Fruit fly (Drosophila melanogaster) Kc167 (cell line): ENCODE results near the gene CG10809.

Source experiments
- Myc ChIP-seq: fragments of >200 bp; optimal IDR thresholded peaks from 2 replicates; lab custom pipeline; 2017; ENCODE audit warnings: missing external identifiers
- Sin3A ChIP-seq: fragments of >200 bp; optimal IDR thresholded peaks from 2 replicates; lab custom pipeline; 2018; ENCODE audit warnings: missing external identifiers
- h ChIP-seq: fragments of >200 bp; optimal IDR thresholded peaks from 3 replicates; lab custom pipeline; 2018; ENCODE audit warnings: missing external identifiers
- insv ChIP-seq: fragments of >200 bp; optimal IDR thresholded peaks from 3 replicates; lab custom pipeline; 2018; ENCODE audit warnings: missing external identifiers
- psq ChIP-seq: fragments of >200 bp; optimal IDR thresholded peaks from 2 replicates; lab custom pipeline; 2017; ENCODE audit warnings: missing external identifiers
- ttk ChIP-seq: sonication (Bioruptor generic); optimal IDR thresholded peaks from 2 replicates; lab custom pipeline; 2017; ENCODE audit warnings: missing external identifiers

The CG10809 gene

dm6 chr3L:9847420-9847977 is 12.2 kb downstream of the CG10809 start:
- TF ChIP-seq Myc (lab: Kevin White, UChicago) (no peak), ttk (no peak)

DNA sequence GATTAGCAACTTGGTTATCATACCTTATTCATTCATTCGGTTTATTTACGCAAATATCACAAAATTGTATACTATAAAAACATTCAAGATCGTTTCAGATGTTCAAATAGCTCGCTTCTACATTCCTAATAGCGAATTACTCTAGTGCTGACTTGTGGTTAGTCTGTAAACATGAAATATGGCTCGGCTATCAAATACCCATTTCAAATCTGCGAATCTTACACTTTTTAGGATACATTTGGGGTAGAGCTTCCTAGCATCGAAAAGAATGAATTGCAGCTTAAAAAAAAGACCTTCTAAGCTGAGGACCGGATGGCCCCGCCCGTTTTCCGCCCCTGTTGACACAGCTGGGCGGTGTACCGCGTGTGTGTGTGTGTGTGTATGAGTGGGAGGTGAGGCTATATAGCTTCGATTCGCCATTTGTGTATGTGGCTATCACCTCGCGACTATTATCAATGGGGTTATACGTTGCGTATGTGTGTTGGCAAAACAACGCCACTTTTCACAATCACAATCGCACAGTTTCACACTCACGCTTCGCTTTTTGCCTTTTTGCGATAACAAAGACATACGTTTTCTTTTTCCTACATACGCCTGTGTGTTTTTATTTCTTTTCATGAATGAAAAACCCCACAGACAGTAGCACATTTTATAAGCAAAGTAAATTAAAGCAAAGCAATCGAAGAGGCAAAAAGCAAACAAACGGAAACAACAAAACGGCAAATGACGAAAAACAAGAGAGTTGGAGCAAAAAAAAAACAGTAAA is 12.9 kb downstream of the CG10809 start:
- TF ChIP-seq Sin3A (lab: Kevin White, UChicago) (no peak), ttk (no peak), insv (lab: Kevin White, UChicago) (no peak), Myc (lab: Kevin White, UChicago) (no peak), h (lab: Kevin White, UChicago) (no peak), psq (lab: Kevin White, UChicago) (no peak)

DNA sequence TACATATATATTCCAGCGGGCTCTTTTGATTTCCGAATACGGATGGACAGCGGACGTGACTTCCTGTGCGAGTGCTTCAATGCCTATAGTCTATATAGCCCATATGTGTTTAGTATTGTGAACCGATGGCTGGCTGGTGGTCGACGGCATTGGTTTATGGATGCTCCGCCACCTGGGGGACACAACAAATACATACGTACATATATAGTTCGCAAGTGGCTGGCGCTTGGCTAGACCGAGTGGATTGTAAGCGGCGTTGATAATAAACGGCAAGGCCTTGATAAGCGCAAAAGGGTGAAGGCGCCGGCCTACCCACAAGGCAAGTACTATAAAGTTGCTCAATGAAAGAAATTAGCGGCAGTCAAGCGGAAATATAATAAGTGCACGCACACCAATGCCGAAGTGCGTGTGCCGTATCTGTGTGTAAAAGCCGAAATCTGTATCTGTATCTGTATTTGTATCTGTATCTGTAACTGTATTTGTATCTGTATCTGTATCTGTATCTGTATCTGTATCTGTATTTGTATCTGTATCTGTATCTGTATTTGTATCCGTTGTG is 13.6 kb downstream of the CG10809 start:
- no peak for TF ChIP-seq ttk
- TF ChIP-seq h (lab: Kevin White, UChicago) = no peak
- TF ChIP-seq insv (lab: Kevin White, UChicago) = no peak
- no peak for TF ChIP-seq Sin3A (lab: Kevin White, UChicago)
- no peak for TF ChIP-seq psq (lab: Kevin White, UChicago)
- no peak for TF ChIP-seq Myc (lab: Kevin White, UChicago)

DNA sequence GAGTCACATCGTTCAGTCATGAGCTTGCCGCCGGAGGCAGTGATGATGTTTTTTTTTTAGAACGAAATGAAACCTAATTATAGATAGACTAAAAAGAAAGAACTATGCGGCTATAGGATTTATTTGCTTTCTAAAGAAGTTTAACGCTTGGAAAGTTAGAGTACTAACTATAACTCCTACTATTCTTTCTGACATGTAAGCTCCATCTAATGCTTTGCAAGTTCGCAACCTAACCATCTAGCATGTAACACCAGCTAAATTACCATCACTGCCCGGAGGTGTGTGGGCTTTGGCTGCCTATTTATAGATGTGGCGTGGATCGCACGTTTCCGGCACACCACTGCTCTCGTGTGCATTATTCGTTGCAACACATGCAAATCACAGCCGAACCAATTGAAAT is 17.6 kb downstream of the CG10809 start:
- no peak for TF ChIP-seq insv (lab: Kevin White, UChicago)
- TF ChIP-seq ttk = no peak
- TF ChIP-seq h (lab: Kevin White, UChicago) = no peak
- no peak for TF ChIP-seq psq (lab: Kevin White, UChicago)

DNA sequence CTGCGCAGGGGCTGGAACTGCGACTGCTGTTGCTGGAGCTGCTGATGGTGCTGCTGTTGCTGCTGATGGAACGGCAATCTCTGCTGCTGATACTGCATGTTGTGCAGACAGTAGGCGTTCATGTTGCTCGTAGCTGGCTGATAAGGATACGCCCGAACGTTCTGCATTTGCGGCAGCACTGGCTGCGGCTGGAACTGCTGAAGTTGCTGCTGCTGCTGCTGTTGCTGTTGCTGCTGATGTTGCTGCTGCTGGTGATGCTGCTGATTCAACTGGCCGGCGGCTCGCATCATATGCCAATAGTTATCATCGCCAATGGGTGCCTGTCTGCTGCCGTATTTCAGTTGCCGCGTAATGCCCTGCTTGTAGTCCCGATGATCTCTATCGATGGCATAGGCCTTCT is 19.0 kb downstream of the CG10809 start:
- no peak for TF ChIP-seq insv (lab: Kevin White, UChicago)
- TF ChIP-seq Myc (lab: Kevin White, UChicago) = no peak
- TF ChIP-seq ttk = no peak
- TF ChIP-seq psq (lab: Kevin White, UChicago) = no peak
- TF ChIP-seq h (lab: Kevin White, UChicago) = no peak
- no peak for TF ChIP-seq Sin3A (lab: Kevin White, UChicago)

dm6 chr3L:9838534-9838933 is 21.2 kb downstream of the CG10809 start, which contains the start of gene Cdk8:
Gene Cdk8 (minus strand): TSS chr3L:9838670.
- TF ChIP-seq ttk (no peak), Sin3A (lab: Kevin White, UChicago) (no peak)

DNA sequence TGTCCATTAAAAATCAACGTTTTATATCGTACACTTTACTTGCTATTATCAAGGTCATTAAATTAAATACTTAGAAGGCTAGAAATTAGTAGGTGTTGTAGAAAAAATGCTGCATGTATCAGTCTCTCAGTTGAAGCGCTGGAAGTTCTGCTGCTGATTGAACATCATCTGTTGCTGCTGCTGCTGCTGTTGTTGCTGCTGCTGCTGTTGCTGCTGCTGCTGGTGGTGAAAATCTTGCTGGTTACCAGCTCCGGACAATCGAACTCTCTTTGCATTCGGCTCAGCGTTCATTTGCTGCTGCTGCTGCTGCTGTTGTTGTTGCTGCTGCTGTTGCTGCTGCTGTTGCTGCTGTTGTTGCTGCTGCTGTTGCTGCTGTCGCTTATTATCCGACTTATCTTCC is 22.6 kb downstream of the CG10809 start:
- no peak for TF ChIP-seq ttk
- no peak for TF ChIP-seq psq (lab: Kevin White, UChicago)
- no peak for TF ChIP-seq Sin3A (lab: Kevin White, UChicago)
- no peak for TF ChIP-seq insv (lab: Kevin White, UChicago)
- no peak for TF ChIP-seq h (lab: Kevin White, UChicago)
- TF ChIP-seq Myc (lab: Kevin White, UChicago) = no peak

dm6 chr3L:9836524-9837047 is 23.1 kb downstream of the CG10809 start, which contains the start of gene I-2:
Gene I-2 (minus strand): TSS chr3L:9836805.
- TF ChIP-seq ttk = no peak
- no peak for TF ChIP-seq Myc (lab: Kevin White, UChicago)
- no peak for TF ChIP-seq insv (lab: Kevin White, UChicago)
- no peak for TF ChIP-seq h (lab: Kevin White, UChicago)
- TF ChIP-seq psq (lab: Kevin White, UChicago) = no peak
- no peak for TF ChIP-seq Sin3A (lab: Kevin White, UChicago)

DNA sequence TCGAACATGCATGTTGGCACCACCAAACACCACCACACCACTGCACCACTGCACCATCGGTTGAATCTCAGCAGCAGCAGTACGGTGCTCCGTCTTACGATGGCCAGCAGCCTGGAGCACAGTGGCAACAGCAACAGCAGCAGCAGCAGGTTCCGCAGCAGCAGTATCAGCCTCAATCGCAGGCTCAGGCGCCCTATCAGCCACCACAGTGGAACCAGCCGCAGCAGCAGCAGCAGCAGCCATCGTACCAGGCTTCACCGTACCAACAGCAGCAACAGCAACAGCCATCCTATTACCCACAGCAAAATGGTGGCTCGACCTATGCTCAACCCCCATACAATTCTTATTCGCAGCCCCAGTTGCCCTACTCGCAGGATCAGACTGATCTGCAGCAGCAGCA is 27.6 kb downstream of the CG10809 start:
- TF ChIP-seq psq (lab: Kevin White, UChicago) (no peak), Sin3A (lab: Kevin White, UChicago) (no peak), insv (lab: Kevin White, UChicago) (no peak)

dm6 chr3L:9829639-9830341 is 29.9 kb downstream of the CG10809 start:
- no peak for TF ChIP-seq Myc (lab: Kevin White, UChicago)
- TF ChIP-seq h (lab: Kevin White, UChicago) = no peak
- no peak for TF ChIP-seq ttk
- TF ChIP-seq psq (lab: Kevin White, UChicago) = no peak
- TF ChIP-seq Sin3A (lab: Kevin White, UChicago) = no peak

- TF ChIP-seq Myc (lab: Kevin White, UChicago) (no peak), insv (lab: Kevin White, UChicago) (no peak), h (lab: Kevin White, UChicago) (no peak), Sin3A (lab: Kevin White, UChicago) (no peak), ttk (no peak), psq (lab: Kevin White, UChicago) (no peak)
Measured at dm6 chr3L:9829154-9829553, 30.5 kb downstream of the CG10809 start.

DNA sequence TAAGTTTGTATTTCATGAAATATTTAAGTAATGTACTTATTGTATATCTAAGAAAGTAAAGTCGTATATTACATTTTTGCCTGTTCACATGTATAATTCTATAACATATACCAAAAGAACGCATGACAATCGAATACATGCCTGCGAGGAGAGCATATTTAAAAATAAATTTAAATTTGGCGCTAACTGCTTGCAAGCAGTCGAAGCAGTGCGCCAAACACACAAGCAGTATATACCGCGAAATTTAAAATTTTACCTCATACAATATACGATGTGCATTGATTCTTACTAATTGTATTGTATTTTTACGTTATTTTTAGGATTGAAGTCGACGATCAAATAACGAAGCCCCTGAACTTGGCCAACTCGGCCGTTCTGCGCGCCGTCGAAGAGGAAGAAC is 35.5 kb downstream of the CG10809 start:
- TF ChIP-seq h (lab: Kevin White, UChicago) (no peak), insv (lab: Kevin White, UChicago) (no peak), psq (lab: Kevin White, UChicago) (no peak), Myc (lab: Kevin White, UChicago) (no peak), Sin3A (lab: Kevin White, UChicago) (no peak), ttk (no peak)
